Fruit fly (Drosophila melanogaster) whole organism, embryonic: Measurements from ENCODE around the gene CG31612.

Experiments
- BtbVII ChIP-seq: fragments of 200-800 bp; sonication (Bioruptor generic); optimal IDR thresholded peaks from 3 replicates; lab custom pipeline; 2017; ENCODE audit warnings: missing biosample characterization, mild to moderate bottlenecking, missing genetic modification characterization
- CG10979 ChIP-seq: fragments of 200-800 bp; sonication (Bioruptor generic); optimal IDR thresholded peaks from 2 replicates; lab custom pipeline; 2018; ENCODE audit warnings: missing biosample characterization, mild to moderate bottlenecking, missing genetic modification characterization, moderate library complexity
- CG15696 ChIP-seq: fragments of 200-800 bp; sonication (Bioruptor generic); optimal IDR thresholded peaks from 2 replicates; lab custom pipeline; 2019; ENCODE audit warnings: missing biosample characterization, mild to moderate bottlenecking, missing genetic modification characterization, moderate library complexity
- CG1832 ChIP-seq: fragments of 200-800 bp; sonication (Bioruptor generic); optimal IDR thresholded peaks from 2 replicates; lab custom pipeline; 2017; ENCODE audit warnings: missing biosample characterization, mild to moderate bottlenecking, missing genetic modification characterization, inconsistent platforms
- CG2889 ChIP-seq: fragments of 200-800 bp; sonication (Bioruptor generic); IDR thresholded peaks from 3 replicates; pipeline ENCODE4 v1.3.6; 2022; ENCODE audit warnings: missing biosample characterization, missing genetic modification characterization
- CG30403 ChIP-seq: fragments of 200-800 bp; sonication (Bioruptor generic); optimal IDR thresholded peaks from 3 replicates; lab custom pipeline; 2016; ENCODE audit warnings: missing biosample characterization, missing genetic modification characterization
- CG32767 ChIP-seq: fragments of 200-800 bp; sonication (Bioruptor generic); IDR thresholded peaks from 2 replicates; pipeline ENCODE4 v1.3.6; 2022; ENCODE audit warnings: missing biosample characterization, missing genetic modification characterization
- CG34376 ChIP-seq: fragments of 200-800 bp; sonication (Bioruptor generic); optimal IDR thresholded peaks from 2 replicates; lab custom pipeline; 2018; ENCODE audit warnings: missing biosample characterization, mild to moderate bottlenecking, missing genetic modification characterization
- CG34422 ChIP-seq: fragments of 200-800 bp; sonication (Bioruptor generic); IDR thresholded peaks from 3 replicates; pipeline ENCODE4 v1.3.6; 2022; ENCODE audit warnings: missing biosample characterization, missing genetic modification characterization
- CG3838 ChIP-seq: fragments of 200-800 bp; sonication (Bioruptor generic); optimal IDR thresholded peaks from 3 replicates; lab custom pipeline; 2016; ENCODE audit warnings: missing biosample characterization, missing genetic modification characterization
- CG6791 ChIP-seq: fragments of 200-800 bp; sonication (Bioruptor generic); IDR thresholded peaks from 3 replicates; pipeline ENCODE4 v1.3.6; 2022; ENCODE audit warnings: missing biosample characterization, missing genetic modification characterization; ENCODE audit not compliant: partially characterized antibody
- D ChIP-seq, 2 experiments: fragments of 200-800 bp in 1 of 2; fragments of >200 bp in 1 of 2; sonication (Bioruptor generic) in 1 of 2; optimal IDR thresholded peaks; 2 replicates in 1 of 2; 3 replicates in 1 of 2; lab custom pipeline; 2017; ENCODE audit warnings: mild to moderate bottlenecking in 1 of 2, missing biosample characterization in 1 of 2, missing genetic modification characterization in 1 of 2, missing genetic modification reagents in 1 of 2
- Deaf1 ChIP-seq: fragments of 200-800 bp; optimal IDR thresholded peaks from 3 replicates; lab custom pipeline; 2019; ENCODE audit warnings: missing biosample characterization, mild to moderate bottlenecking, missing genetic modification characterization, moderate library complexity
- Dip3 ChIP-seq: fragments of 200-800 bp; sonication (Bioruptor generic); optimal IDR thresholded peaks from 3 replicates; lab custom pipeline; 2016; ENCODE audit warnings: missing biosample characterization, missing genetic modification characterization
- H15 ChIP-seq: fragments of 200-800 bp; sonication (Bioruptor generic); IDR thresholded peaks from 3 replicates; pipeline ENCODE4 v1.3.6; 2022; ENCODE audit warnings: missing biosample characterization, missing genetic modification characterization
- Nf-YB ChIP-seq: fragments of 200-800 bp; sonication (Bioruptor generic); optimal IDR thresholded peaks from 3 replicates; lab custom pipeline; 2019; ENCODE audit warnings: missing biosample characterization, mild to moderate bottlenecking, missing genetic modification characterization, moderate library complexity
- Nf-YC ChIP-seq: fragments of 200-800 bp; optimal IDR thresholded peaks from 3 replicates; lab custom pipeline; 2019; ENCODE audit warnings: missing biosample characterization, mild to moderate bottlenecking, missing genetic modification characterization, moderate library complexity
- Pdp1 ChIP-seq, 2 experiments: fragments of 200-800 bp; sonication (Bioruptor generic); optimal IDR thresholded peaks; 3 replicates each; lab custom pipeline; 2016; ENCODE audit warnings: missing biosample characterization in 2 of 2, missing genetic modification characterization in 2 of 2, mild to moderate bottlenecking in 1 of 2, moderate library complexity in 1 of 2
- Rfx ChIP-seq: fragments of 200-800 bp; sonication (Bioruptor generic); IDR thresholded peaks from 2 replicates; pipeline ENCODE4 v1.3.6; 2022; ENCODE audit warnings: missing biosample characterization, missing genetic modification characterization
- Ssrp ChIP-seq: fragments of 200-800 bp; sonication (Bioruptor generic); optimal IDR thresholded peaks from 2 replicates; lab custom pipeline; 2018; ENCODE audit warnings: missing biosample characterization, mild to moderate bottlenecking, missing genetic modification characterization, moderate library complexity
- Xrp1 ChIP-seq: fragments of 200-800 bp; sonication (Bioruptor generic); IDR thresholded peaks from 2 replicates; pipeline ENCODE4 v1.3.6; 2022; ENCODE audit warnings: missing biosample characterization, missing genetic modification characterization
- abd-A ChIP-seq: fragments of 200-800 bp; sonication (Bioruptor generic); optimal IDR thresholded peaks from 3 replicates; lab custom pipeline; 2019; ENCODE audit warnings: missing biosample characterization, mild to moderate bottlenecking, missing genetic modification characterization, moderate library complexity
- bcd ChIP-seq: fragments of 200-800 bp; sonication (Bioruptor generic); optimal IDR thresholded peaks from 2 replicates; lab custom pipeline; 2017; ENCODE audit warnings: missing biosample characterization, mild to moderate bottlenecking, missing genetic modification characterization
- bsh ChIP-seq, 2 experiments: fragments of 200-800 bp; sonication (Bioruptor generic); optimal IDR thresholded peaks; 2 replicates each; lab custom pipeline; 2017 to 2018; ENCODE audit warnings: mild to moderate bottlenecking in 2 of 2, missing biosample characterization in 2 of 2, missing genetic modification characterization in 2 of 2, moderate library complexity in 1 of 2
- btn ChIP-seq: fragments of 200-800 bp; sonication (Bioruptor generic); optimal IDR thresholded peaks from 2 replicates; lab custom pipeline; 2016; ENCODE audit warnings: missing biosample characterization, missing genetic modification characterization
- cg ChIP-seq: fragments of 200-800 bp; sonication (Bioruptor generic); optimal IDR thresholded peaks from 3 replicates; lab custom pipeline; 2019; ENCODE audit warnings: missing biosample characterization, mild to moderate bottlenecking, missing genetic modification characterization, moderate library complexity
- ci ChIP-seq: fragments of 200-800 bp; sonication (Bioruptor generic); IDR thresholded peaks from 3 replicates; pipeline ENCODE4 v1.3.6; 2022; ENCODE audit warnings: missing biosample characterization, missing genetic modification characterization
- da ChIP-seq: fragments of 200-800 bp; sonication (Bioruptor generic); optimal IDR thresholded peaks from 2 replicates; lab custom pipeline; 2016; ENCODE audit warnings: missing biosample characterization, missing genetic modification characterization
- dan ChIP-seq: fragments of 200-800 bp; sonication (Bioruptor generic); IDR thresholded peaks from 2 replicates; pipeline ENCODE4 v1.3.6; 2022; ENCODE audit warnings: missing biosample characterization, missing genetic modification characterization
- dmrt99B ChIP-seq: fragments of 200-800 bp; sonication (Bioruptor generic); optimal IDR thresholded peaks from 2 replicates; lab custom pipeline; 2018; ENCODE audit warnings: missing biosample characterization, mild to moderate bottlenecking, missing genetic modification characterization, moderate library complexity
- dpn ChIP-seq, 2 experiments: fragments of 200-800 bp; sonication (Bioruptor generic); optimal IDR thresholded peaks; 3 replicates each; lab custom pipeline; 2016; ENCODE audit warnings: missing biosample characterization in 2 of 2, missing genetic modification characterization in 2 of 2
- fd96Cb ChIP-seq: fragments of 200-800 bp; sonication (Bioruptor generic); optimal IDR thresholded peaks from 2 replicates; lab custom pipeline; 2018; ENCODE audit warnings: missing biosample characterization, mild to moderate bottlenecking, missing genetic modification characterization, moderate library complexity
- h ChIP-seq: fragments of >200 bp; optimal IDR thresholded peaks from 2 replicates; lab custom pipeline; 2017
- lbe ChIP-seq: fragments of 200-800 bp; sonication (Bioruptor generic); optimal IDR thresholded peaks from 2 replicates; lab custom pipeline; 2016; ENCODE audit warnings: missing biosample characterization, mild to moderate bottlenecking, missing genetic modification characterization
- lmd ChIP-seq: fragments of 200-800 bp; sonication (Bioruptor generic); IDR thresholded peaks from 2 replicates; pipeline ENCODE4 v1.3.6; 2022; ENCODE audit warnings: missing biosample characterization, missing genetic modification characterization
- nerfin-1 ChIP-seq: fragments of 200-800 bp; sonication (Bioruptor generic); optimal IDR thresholded peaks from 3 replicates; lab custom pipeline; 2019; ENCODE audit warnings: missing biosample characterization, mild to moderate bottlenecking, missing genetic modification characterization, moderate library complexity
- nmo ChIP-seq: fragments of 200-800 bp; sonication (Bioruptor generic); optimal IDR thresholded peaks from 2 replicates; lab custom pipeline; 2018; ENCODE audit warnings: missing biosample characterization, mild to moderate bottlenecking, missing genetic modification characterization, moderate library complexity
- p53 ChIP-seq: fragments of 200-800 bp; sonication (Bioruptor generic); optimal IDR thresholded peaks from 2 replicates; lab custom pipeline; 2016; ENCODE audit warnings: missing biosample characterization, missing genetic modification characterization
- pan ChIP-seq, 4 experiments: fragments of >200 bp in 3 of 4; fragments of 200-800 bp in 1 of 4; sonication (Bioruptor generic) in 1 of 4; optimal IDR thresholded peaks in 3 of 4; IDR thresholded peaks in 1 of 4; 2 replicates each; pipeline versions ENCODE4 v1.3.6 to Lab custom; 2017 to 2022; ENCODE audit warnings: missing biosample characterization in 2 of 4, missing genetic modification characterization in 2 of 4, mixed read lengths in 1 of 4
- pros ChIP-seq: fragments of 200-800 bp; sonication (Bioruptor generic); optimal IDR thresholded peaks from 3 replicates; lab custom pipeline; 2019; ENCODE audit warnings: missing biosample characterization, mild to moderate bottlenecking, missing genetic modification characterization, moderate library complexity
- sc ChIP-seq, 3 experiments: fragments of >200 bp in 2 of 3; fragments of 200-800 bp in 1 of 3; sonication (Bioruptor generic) in 1 of 3; optimal IDR thresholded peaks; 2 replicates in 2 of 3; 3 replicates in 1 of 3; lab custom pipeline; 2017; ENCODE audit warnings: mild to moderate bottlenecking in 1 of 3, missing biosample characterization in 1 of 3, missing genetic modification characterization in 1 of 3, missing genetic modification reagents in 1 of 3
- sens ChIP-seq: fragments of 200-800 bp; sonication (Bioruptor generic); peaks from one replicate; lab custom pipeline; 2016; ENCODE audit warnings: missing biosample characterization, missing genetic modification characterization
- tgo ChIP-seq: fragments of 200-800 bp; sonication (Bioruptor generic); IDR thresholded peaks from 3 replicates; pipeline ENCODE4 v1.3.6; 2022; ENCODE audit warnings: missing biosample characterization, missing genetic modification characterization
- tio ChIP-seq: fragments of 200-800 bp; sonication (Bioruptor generic); optimal IDR thresholded peaks from 2 replicates; lab custom pipeline; 2017; ENCODE audit warnings: missing biosample characterization, missing genetic modification characterization, inconsistent platforms
- twi ChIP-seq: fragments of 200-800 bp; optimal IDR thresholded peaks from 2 replicates; lab custom pipeline; 2019; ENCODE audit warnings: missing biosample characterization, mild to moderate bottlenecking, missing genetic modification characterization, moderate library complexity
- unpg ChIP-seq: fragments of 200-800 bp; sonication (Bioruptor generic); optimal IDR thresholded peaks from 3 replicates; lab custom pipeline; 2018; ENCODE audit warnings: missing biosample characterization, mild to moderate bottlenecking, missing genetic modification characterization, moderate library complexity
- z ChIP-seq: fragments of 200-800 bp; sonication (Bioruptor generic); IDR thresholded peaks from 3 replicates; pipeline ENCODE4 v1.3.6; 2022; ENCODE audit warnings: missing biosample characterization, missing genetic modification characterization
- zf30C ChIP-seq: fragments of 200-800 bp; sonication (Bioruptor generic); optimal IDR thresholded peaks from 3 replicates; lab custom pipeline; 2018; ENCODE audit warnings: missing biosample characterization, mild to moderate bottlenecking, missing genetic modification characterization

Gene CG31612

DNA sequence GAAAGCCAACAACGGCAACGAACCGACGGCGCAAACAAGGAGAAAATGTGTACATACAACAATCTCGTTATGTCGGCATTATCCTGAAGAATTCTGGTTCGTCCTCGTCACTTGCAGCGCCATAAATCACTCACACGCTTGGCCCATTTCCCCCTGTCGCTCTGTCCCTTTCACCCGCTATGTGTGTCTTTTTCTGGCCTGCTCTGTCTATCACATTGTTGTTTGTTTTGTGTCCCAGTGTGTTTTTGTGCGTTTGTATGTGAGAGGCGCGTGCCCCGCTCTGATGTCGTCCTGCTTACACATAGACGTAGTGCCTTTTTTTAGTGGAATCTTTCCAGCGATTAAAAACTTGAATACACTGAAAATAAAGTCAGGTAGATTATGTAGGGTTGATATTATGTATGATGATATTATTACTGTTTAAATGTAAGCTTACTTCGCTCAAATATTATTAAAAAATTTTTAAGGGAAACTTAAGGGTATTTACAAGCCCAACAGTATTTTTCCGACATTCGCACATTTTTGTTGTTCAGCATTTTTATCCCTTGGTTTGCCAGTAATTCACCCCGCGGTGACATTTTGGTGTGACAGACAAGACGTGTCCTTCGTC is 5.7 kb downstream of the CG31612 start (continued):
- TF ChIP-seq pros = peak; percentile 50
- TF ChIP-seq CG30403 (GFP tag; lab: Kevin White, UChicago) = peak; percentile 2
- TF ChIP-seq CG10979 (tag; lab: Kevin White, UChicago) = peak; percentile 41
- TF ChIP-seq Nf-YC (tag; lab: Kevin White, UChicago) = peak; percentile 72
- TF ChIP-seq CG3838 (GFP tag; lab: Kevin White, UChicago) = no peak
- no peak for TF ChIP-seq nerfin-1 (tag; lab: Kevin White, UChicago)
- TF ChIP-seq dpn (GFP tag; optimal IDR thresholded peaks at IDR 0.05; lab: Kevin White, UChicago) = no peak
- no peak for TF ChIP-seq h (lab: Kevin White, UChicago)
- TF ChIP-seq tio = peak; percentile 1
- TF ChIP-seq Pdp1 (GFP tag; optimal IDR thresholded peaks at IDR 0.05; lab: Kevin White, UChicago) = no peak
- TF ChIP-seq Dip3 = no peak
- 0 out of 2 replicates have a peak, but pooled peaks have one; percentile 11 for TF ChIP-seq lmd (GFP tag; lab: Robert Waterston, UW)
- no peak for TF ChIP-seq H15 (GFP tag; lab: Robert Waterston, UW)
- TF ChIP-seq da (GFP tag; lab: Kevin White, UChicago) = no peak
- TF ChIP-seq tgo = no peak
- no peak for TF ChIP-seq BtbVII (GFP tag; lab: Kevin White, UChicago)
- no peak for TF ChIP-seq sc (optimal IDR thresholded peaks at IDR 0.05; lab: Kevin White, UChicago)
- no peak for TF ChIP-seq sc (GFP tag; optimal IDR thresholded peaks at IDR 0.05; lab: Kevin White, UChicago)
- no peak for TF ChIP-seq p53
- TF ChIP-seq dmrt99B (tag; lab: Kevin White, UChicago) = peak; percentile 46
- TF ChIP-seq bcd (GFP tag; lab: Kevin White, UChicago) = peak; percentile 15
- no peak for TF ChIP-seq D (optimal IDR thresholded peaks at IDR 0.05; lab: Kevin White, UChicago)
- peak; percentile 2 for TF ChIP-seq D (GFP tag; optimal IDR thresholded peaks at IDR 0.05; lab: Kevin White, UChicago)
- TF ChIP-seq lbe (GFP tag; lab: Kevin White, UChicago) = no peak
- peak; percentile 59 for TF ChIP-seq sens (GFP tag; lab: Kevin White, UChicago)
- peak; percentile 57 for TF ChIP-seq Deaf1 (tag; lab: Kevin White, UChicago)
- TF ChIP-seq cg (GFP tag; lab: Kevin White, UChicago) = peak; percentile 66
- TF ChIP-seq Rfx (GFP tag; lab: Robert Waterston, UW) = 0 out of 2 replicates have a peak, but pooled peaks have one; percentile 18
- TF ChIP-seq twi = peak; percentile 2
- TF ChIP-seq bsh (GFP tag; optimal IDR thresholded peaks at IDR 0.05; lab: Kevin White, UChicago) = peak in 1 of 2 experiments; percentile 42
- TF ChIP-seq CG34376 = no peak
- peak; percentile 22 for TF ChIP-seq fd96Cb (tag; lab: Kevin White, UChicago)
- no peak for TF ChIP-seq pan (optimal IDR thresholded peaks at IDR 0.05; lab: Kevin White, UChicago)
- TF ChIP-seq pan (GFP tag; optimal IDR thresholded peaks at IDR 0.05 in 1 of 2, IDR thresholded peaks at IDR 0.05 in 1 of 2) = peak in 1 of 2 experiments; percentile 31
- TF ChIP-seq CG1832 (GFP tag; lab: Kevin White, UChicago) = peak; percentile 70
- peak; percentile 46; the same call in 1 of the 3 replicates for TF ChIP-seq z (GFP tag; lab: Robert Waterston, UW)
- peak; percentile 96 for TF ChIP-seq abd-A (tag; lab: Kevin White, UChicago)
- TF ChIP-seq CG15696 = no peak
- no peak for TF ChIP-seq dan (GFP tag; lab: Robert Waterston, UW)
- TF ChIP-seq nmo = peak; percentile 7
- TF ChIP-seq Ssrp = peak; percentile 15
- TF ChIP-seq CG34422 = no peak
- peak; percentile 43 for TF ChIP-seq Xrp1 (GFP tag; lab: Robert Waterston, UW)
- TF ChIP-seq zf30C (GFP tag; lab: Kevin White, UChicago) = peak; percentile 32
- no peak for TF ChIP-seq btn (GFP tag; lab: Kevin White, UChicago)
- TF ChIP-seq Nf-YB = peak; percentile 81
- 0 out of 2 replicates have a peak, but pooled peaks have one; percentile 21 for TF ChIP-seq CG32767 (GFP tag; lab: Robert Waterston, UW)
- TF ChIP-seq CG6791 (GFP tag; lab: Robert Waterston, UW) = peak; percentile 69; the same call in 2 of the 3 replicates
- no peak for TF ChIP-seq CG2889
- 0 out of 3 replicates have a peak, but pooled peaks have one; percentile 39 for TF ChIP-seq ci (GFP tag; lab: Robert Waterston, UW)
- TF ChIP-seq unpg = peak; percentile 32
